Worm (Caenorhabditis elegans) whole organism, L3 larva: ENCODE measurements around the gene nfyb-1.

ENCODE experiments used
- R02D3.7 ChIP-seq: fragments of 150-350 bp; optimal IDR thresholded peaks from 2 replicates; lab custom pipeline; 2014; ENCODE audit warnings: missing biosample characterization, missing genetic modification characterization
- ZK546.5 ChIP-seq: sonication (generic microtip); optimal IDR thresholded peaks from 2 replicates; lab custom pipeline; 2017; ENCODE audit warnings: missing biosample characterization, missing genetic modification characterization
- ceh-28 ChIP-seq: fragments of 150-350 bp; optimal IDR thresholded peaks from 2 replicates; lab custom pipeline; 2014; ENCODE audit warnings: missing biosample characterization, missing genetic modification reagents, missing genetic modification characterization
- ceh-9 ChIP-seq: sonication (generic microtip); optimal IDR thresholded peaks from 2 replicates; lab custom pipeline; 2018; ENCODE audit warnings: missing biosample characterization, missing genetic modification characterization
- daf-12 ChIP-seq: fragments of 150-350 bp; optimal IDR thresholded peaks from 2 replicates; lab custom pipeline; 2014; ENCODE audit warnings: missing biosample characterization, missing genetic modification reagents, missing genetic modification characterization
- egl-5 ChIP-seq: fragments of 150-350 bp; optimal IDR thresholded peaks from 2 replicates; lab custom pipeline; 2017; ENCODE audit warnings: missing biosample characterization, missing genetic modification reagents, missing genetic modification characterization, inconsistent platforms
- elt-1 ChIP-seq: fragments of 150-350 bp; optimal IDR thresholded peaks from 2 replicates; lab custom pipeline; 2014; ENCODE audit warnings: missing biosample characterization, missing genetic modification characterization
- elt-2 ChIP-seq: sonication (generic microtip); optimal IDR thresholded peaks from 2 replicates; lab custom pipeline; 2016; ENCODE audit warnings: missing genetic modification reagents, mild to moderate bottlenecking, missing genetic modification characterization, missing compliant biosample characterization
- elt-3 ChIP-seq, 3 experiments: fragments of 150-350 bp in 1 of 3; sonication (generic microtip) in 2 of 3; optimal IDR thresholded peaks; 2 replicates in 2 of 3; 4 replicates in 1 of 3; lab custom pipeline; 2014 to 2017; ENCODE audit warnings: missing biosample characterization in 3 of 3, missing genetic modification characterization in 3 of 3
- eor-1 ChIP-seq, 2 experiments: fragments of 150-350 bp; optimal IDR thresholded peaks; 2 replicates each; lab custom pipeline; 2014 to 2018; ENCODE audit warnings: missing biosample characterization in 2 of 2, missing genetic modification characterization in 2 of 2
- fkh-10 ChIP-seq: sonication (generic microtip); optimal IDR thresholded peaks from 2 replicates; lab custom pipeline; 2017; ENCODE audit warnings: missing biosample characterization, missing genetic modification reagents, missing genetic modification characterization
- fkh-2 ChIP-seq: fragments of 150-350 bp; optimal IDR thresholded peaks from 2 replicates; lab custom pipeline; 2014; ENCODE audit warnings: missing biosample characterization, missing genetic modification reagents, missing genetic modification characterization
- fos-1 ChIP-seq: fragments of 150-350 bp; optimal IDR thresholded peaks from 2 replicates; lab custom pipeline; 2014; ENCODE audit warnings: missing biosample characterization, missing genetic modification characterization
- hmg-11 ChIP-seq: sonication (generic microtip); optimal IDR thresholded peaks from 2 replicates; lab custom pipeline; 2016; ENCODE audit warnings: missing genetic modification characterization, missing compliant biosample characterization
- jun-1 ChIP-seq: fragments of 150-350 bp; optimal IDR thresholded peaks from 2 replicates; lab custom pipeline; 2014; ENCODE audit warnings: missing biosample characterization, missing genetic modification reagents, missing genetic modification characterization
- lin-15B ChIP-seq: fragments of 150-350 bp; optimal IDR thresholded peaks from 2 replicates; lab custom pipeline; 2014; ENCODE audit warnings: missing biosample characterization, missing genetic modification characterization
- lin-39 ChIP-seq: fragments of 150-350 bp; optimal IDR thresholded peaks from 2 replicates; lab custom pipeline; 2018; ENCODE audit warnings: missing biosample characterization, missing genetic modification reagents, missing genetic modification characterization
- mdl-1 ChIP-seq: fragments of 150-350 bp; optimal IDR thresholded peaks from 2 replicates; lab custom pipeline; 2014; ENCODE audit warnings: missing biosample characterization, missing genetic modification characterization
- nfya-1 ChIP-seq: sonication (generic microtip); optimal IDR thresholded peaks from 2 replicates; lab custom pipeline; 2017; ENCODE audit warnings: missing genetic modification characterization, mild to moderate bottlenecking, missing compliant biosample characterization, antibody characterized with exemption, moderate library complexity; ENCODE audit not compliant: insufficient read depth
- nhr-11 ChIP-seq: fragments of 150-350 bp; optimal IDR thresholded peaks from 2 replicates; lab custom pipeline; 2014; ENCODE audit warnings: missing biosample characterization, missing genetic modification characterization
- nhr-12 ChIP-seq: fragments of 150-350 bp; optimal IDR thresholded peaks from 2 replicates; lab custom pipeline; 2014; ENCODE audit warnings: missing biosample characterization, missing genetic modification characterization
- nhr-23 ChIP-seq: fragments of 150-350 bp; optimal IDR thresholded peaks from 2 replicates; lab custom pipeline; 2014; ENCODE audit warnings: missing biosample characterization, missing genetic modification reagents, missing genetic modification characterization
- nhr-25 ChIP-seq: sonication (generic microtip); optimal IDR thresholded peaks from 2 replicates; lab custom pipeline; 2017; ENCODE audit warnings: missing biosample characterization, missing genetic modification characterization
- nhr-28 ChIP-seq: fragments of 150-350 bp; optimal IDR thresholded peaks from 2 replicates; lab custom pipeline; 2014; ENCODE audit warnings: missing biosample characterization, missing genetic modification characterization
- nhr-43 ChIP-seq: sonication (generic microtip); optimal IDR thresholded peaks from 2 replicates; lab custom pipeline; 2016; ENCODE audit warnings: mild to moderate bottlenecking, missing genetic modification characterization, missing compliant biosample characterization; ENCODE audit not compliant: poor library complexity, severe bottlenecking
- nhr-77 ChIP-seq: fragments of 150-350 bp; optimal IDR thresholded peaks from 2 replicates; lab custom pipeline; 2014; ENCODE audit warnings: missing biosample characterization, missing genetic modification characterization
- pha-4 ChIP-seq: fragments of 150-350 bp; optimal IDR thresholded peaks from 2 replicates; lab custom pipeline; 2014; ENCODE audit warnings: missing biosample characterization, missing genetic modification reagents, missing genetic modification characterization
- pqm-1 ChIP-seq: fragments of 150-350 bp; optimal IDR thresholded peaks from 2 replicates; lab custom pipeline; 2017; ENCODE audit warnings: missing biosample characterization, missing genetic modification characterization, inconsistent platforms
- sea-2 ChIP-seq: fragments of 150-350 bp; sonication (generic microtip); optimal IDR thresholded peaks from 4 replicates; lab custom pipeline; 2014; ENCODE audit warnings: missing biosample characterization, missing genetic modification reagents, missing genetic modification characterization
- skn-1 ChIP-seq: fragments of 150-350 bp; optimal IDR thresholded peaks from 2 replicates; lab custom pipeline; 2014; ENCODE audit warnings: missing biosample characterization, missing genetic modification characterization
- snpc-4 ChIP-seq: fragments of 150-350 bp; optimal IDR thresholded peaks from 2 replicates; lab custom pipeline; 2014; ENCODE audit warnings: missing biosample characterization, missing genetic modification characterization
- unc-39 ChIP-seq: sonication (generic microtip); optimal IDR thresholded peaks from 4 replicates; lab custom pipeline; 2017; ENCODE audit warnings: missing biosample characterization, missing genetic modification characterization
- ztf-11 ChIP-seq: fragments of 150-350 bp; optimal IDR thresholded peaks from 2 replicates; lab custom pipeline; 2014; ENCODE audit warnings: missing biosample characterization, missing genetic modification characterization
- ztf-4 ChIP-seq: fragments of 150-350 bp; optimal IDR thresholded peaks from 2 replicates; lab custom pipeline; 2014; ENCODE audit warnings: missing biosample characterization, missing genetic modification characterization

Gene nfyb-1

DNA sequence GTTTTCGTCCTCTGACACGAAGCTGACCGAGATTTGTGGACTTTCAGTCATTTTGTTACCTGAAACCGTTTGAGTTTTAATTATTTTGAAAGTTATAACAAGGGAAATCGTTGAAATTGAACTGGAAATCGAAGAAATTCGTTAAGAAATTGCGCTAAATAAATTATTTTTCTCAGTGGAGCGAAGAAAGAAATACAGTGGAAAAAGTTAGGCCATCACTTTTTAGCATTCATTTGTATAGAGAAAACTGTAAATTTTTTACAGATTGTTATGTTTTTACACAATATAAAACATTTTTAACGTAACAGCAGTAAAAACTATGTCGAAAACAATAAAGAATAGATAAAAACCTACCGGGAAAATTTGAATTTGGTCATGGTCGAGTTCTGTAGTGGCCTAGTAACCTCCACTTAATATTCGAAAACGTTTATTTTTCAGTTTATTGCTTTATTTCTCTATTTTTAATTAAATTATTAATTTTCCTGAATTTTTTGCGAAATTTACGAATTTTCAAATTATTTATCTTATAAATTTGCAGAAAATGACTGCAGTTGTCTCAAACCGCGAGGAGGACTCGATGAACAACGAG lies 17.3 kb upstream of the nfyb-1 start, which contains the start of the genes gldi-1 and prp-21:
Gene gldi-1, minus strand, starts transcription at position 51 of the 589 bp plus-strand sequence.
Gene prp-21, plus strand, starts transcription at position 539 of the 589 bp plus-strand sequence.
- TF ChIP-seq nhr-28 (tag; lab: Kevin White, UChicago) (no peak), fkh-10 (GFP tag; lab: Kevin White, UChicago) (no peak), eor-1 (tag; optimal IDR thresholded peaks at IDR 0.05; lab: Kevin White, UChicago) (no peak), elt-2 (tag; lab: Kevin White, UChicago) (no peak), lin-15B (tag; lab: Kevin White, UChicago) (peak; percentile 80), nfya-1 (tag; lab: Kevin White, UChicago) (no peak), nhr-12 (tag; lab: Kevin White, UChicago) (no peak), R02D3.7 (tag; lab: Kevin White, UChicago) (no peak), fkh-2 (no peak), ZK546.5 (tag; lab: Kevin White, UChicago) (no peak), ceh-28 (no peak), hmg-11 (no peak), nhr-77 (tag; lab: Kevin White, UChicago) (no peak), ceh-9 (tag; lab: Kevin White, UChicago) (no peak), daf-12 (tag; lab: Kevin White, UChicago) (no peak), unc-39 (no peak), snpc-4 (tag; lab: Kevin White, UChicago) (peak; percentile 13), pha-4 (tag; lab: Kevin White, UChicago) (peak; percentile 56), ztf-4 (tag; lab: Kevin White, UChicago) (no peak)

DNA sequence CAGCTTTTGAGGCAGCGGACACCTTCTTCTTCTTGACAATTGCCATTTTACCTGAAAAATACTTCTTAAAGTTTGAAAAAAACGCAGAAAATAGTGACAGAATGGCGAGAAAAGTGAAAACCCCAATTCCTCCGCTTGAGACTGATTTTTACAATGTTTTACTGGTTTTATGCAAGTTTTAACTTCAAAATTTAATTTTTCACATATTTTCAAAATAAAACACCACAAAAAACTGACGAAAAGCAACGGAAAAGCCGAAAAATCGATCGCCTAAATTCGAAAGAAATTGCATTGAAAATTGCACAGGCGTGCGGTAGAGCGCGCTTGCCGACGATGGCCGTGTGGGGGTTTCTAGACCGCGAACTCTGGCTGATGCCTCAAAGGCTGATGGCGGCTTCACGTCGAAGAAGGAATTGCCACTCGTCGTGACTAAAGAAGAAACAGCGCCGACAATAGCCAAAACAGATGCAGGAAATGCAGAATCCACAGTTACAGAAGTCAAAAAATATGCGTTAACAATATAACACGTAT lies 8.8 kb upstream of the nfyb-1 start, which contains the start of gene nsun-1:
Gene nsun-1, minus strand, starts transcription at position 51 of the 531 bp plus-strand sequence.
- TF ChIP-seq nfya-1 (tag; lab: Kevin White, UChicago): peak; percentile 64
- TF ChIP-seq nhr-77 (tag; lab: Kevin White, UChicago): no peak
- no peak for TF ChIP-seq R02D3.7 (tag; lab: Kevin White, UChicago)
- no peak for TF ChIP-seq fos-1 (tag; lab: Kevin White, UChicago)
- no peak for TF ChIP-seq elt-1 (tag; lab: Kevin White, UChicago)
- TF ChIP-seq nhr-25: peak; percentile 31
- TF ChIP-seq lin-15B (tag; lab: Kevin White, UChicago): peak; percentile 88
- peak; percentile 43 for TF ChIP-seq pha-4 (tag; lab: Kevin White, UChicago)
- peak; percentile 19 for TF ChIP-seq skn-1 (tag; lab: Kevin White, UChicago)
- TF ChIP-seq nhr-28 (tag; lab: Kevin White, UChicago): no peak
- peak; percentile 33 for TF ChIP-seq ceh-28
- TF ChIP-seq fkh-2: no peak
- peak; percentile 21 for TF ChIP-seq hmg-11
- peak; percentile 12 for TF ChIP-seq elt-2 (tag; lab: Kevin White, UChicago)
- TF ChIP-seq nhr-23: peak; percentile 24
- TF ChIP-seq nhr-11: no peak
- TF ChIP-seq egl-5: peak; percentile 28
- TF ChIP-seq lin-39 (tag; lab: Kevin White, UChicago): peak; percentile 31

DNA sequence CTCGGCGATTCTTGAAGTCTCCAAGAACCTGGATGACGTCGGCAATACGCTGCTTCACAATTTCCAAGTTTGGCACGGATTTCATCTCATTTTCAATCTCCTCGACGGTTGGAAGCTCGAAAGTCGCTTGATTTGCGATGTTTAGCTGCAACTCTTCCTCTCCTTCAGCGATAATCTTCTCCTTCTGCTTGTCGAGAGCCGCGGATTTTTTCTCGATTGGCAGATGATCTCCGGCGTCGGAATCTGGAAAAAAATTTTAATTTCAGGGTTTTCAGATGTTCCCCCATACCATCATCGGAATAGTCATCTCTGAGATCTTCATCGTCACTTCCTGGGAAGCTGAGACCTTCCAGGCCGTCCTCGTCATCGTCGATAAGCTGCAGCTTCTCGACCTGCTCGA lies 8.1 kb upstream of the nfyb-1 start:
- TF ChIP-seq fkh-2 (no peak), elt-2 (tag; lab: Kevin White, UChicago) (no peak), mdl-1 (no peak), elt-3 (tag; optimal IDR thresholded peaks at IDR 0.05; lab: Kevin White, UChicago) (no peak), nhr-28 (tag; lab: Kevin White, UChicago) (no peak), ZK546.5 (tag; lab: Kevin White, UChicago) (no peak), ceh-28 (no peak), jun-1 (no peak), nfya-1 (tag; lab: Kevin White, UChicago) (no peak), nhr-77 (tag; lab: Kevin White, UChicago) (no peak), nhr-25 (no peak), pqm-1 (tag; lab: Kevin White, UChicago) (no peak), snpc-4 (tag; lab: Kevin White, UChicago) (no peak), ceh-9 (tag; lab: Kevin White, UChicago) (no peak), sea-2 (no peak), nhr-11 (no peak), ztf-11 (tag; lab: Kevin White, UChicago) (no peak), nhr-43 (tag; lab: Kevin White, UChicago) (no peak)

ce11 chrII:473203-473602 lies 6.0 kb upstream of the nfyb-1 start, which contains the start of gene W07E6.5:
Gene W07E6.5 (plus strand): TSS chrII:473503.
- no peak for TF ChIP-seq unc-39
